Fruit fly (Drosophila melanogaster): ENCODE results near the gene Remo.

Gene Remo

dm6 chrX:13323114-13323513 lies 35.3 kb downstream of the Remo start (continued):
- TF ChIP-seq Sox102F (GFP tag; optimal IDR thresholded peaks at IDR 0.05) = peak; percentile 82
- TF ChIP-seq CG3407 (GFP tag; optimal IDR thresholded peaks at IDR 0.05) = peak; percentile 19
- TF ChIP-seq CG9727 (GFP tag; optimal IDR thresholded peaks at IDR 0.05) = peak; percentile 59
- TF ChIP-seq CG12299 (tag; optimal IDR thresholded peaks at IDR 0.05) = no peak
- TF ChIP-seq Dp (GFP tag; optimal IDR thresholded peaks at IDR 0.05) = no peak
- no peak for TF ChIP-seq CG9797 (GFP tag; optimal IDR thresholded peaks at IDR 0.05)
- TF ChIP-seq CG7372 (GFP tag; IDR thresholded peaks at IDR 0.05) = no peak
- TF ChIP-seq Sry-δ (GFP tag; optimal IDR thresholded peaks at IDR 0.05) = peak; percentile 28
- no peak for TF ChIP-seq CrebB (tag; optimal IDR thresholded peaks at IDR 0.05)
- no peak for TF ChIP-seq CG8359 (GFP tag; optimal IDR thresholded peaks at IDR 0.05; ENCODE audit: borderline replicate concordance)
- no peak for TF ChIP-seq unc-4 (GFP tag; IDR thresholded peaks at IDR 0.05; ENCODE audit: partially characterized antibody)
- no peak for TF ChIP-seq ash1 (GFP tag; optimal IDR thresholded peaks at IDR 0.05)
- TF ChIP-seq ssp (GFP tag; IDR thresholded peaks at IDR 0.05) = peak; percentile 35; the same call in 1 of the 2 replicates
- no peak for TF ChIP-seq nom (GFP tag; optimal IDR thresholded peaks at IDR 0.05)
- peak; percentile 11 for TF ChIP-seq Bdp1 (GFP tag; optimal IDR thresholded peaks at IDR 0.05)
- no peak for TF ChIP-seq Spps (tag; optimal IDR thresholded peaks at IDR 0.05)
- no peak for TF ChIP-seq gt (GFP tag; IDR thresholded peaks at IDR 0.05)
- peak; percentile 42 for TF ChIP-seq salm (tag; optimal IDR thresholded peaks at IDR 0.05)
- no peak for TF ChIP-seq Side (GFP tag; optimal IDR thresholded peaks at IDR 0.05)
- TF ChIP-seq CG17361 (GFP tag; IDR thresholded peaks at IDR 0.05) = peak; percentile 80
- TF ChIP-seq kah (GFP tag; optimal IDR thresholded peaks at IDR 0.05) = peak; percentile 9
- TF ChIP-seq Hsf (GFP tag; optimal IDR thresholded peaks at IDR 0.05) = peak; percentile 82
- peak; percentile 78 for TF ChIP-seq dmrt99B (tag; optimal IDR thresholded peaks at IDR 0.05)
- TF ChIP-seq tll (GFP tag; optimal IDR thresholded peaks at IDR 0.05) = no peak
- TF ChIP-seq CG17568 (GFP tag; optimal IDR thresholded peaks at IDR 0.05) = no peak
- peak; percentile 67 for TF ChIP-seq CG9437 (GFP tag; optimal IDR thresholded peaks at IDR 0.05)
- peak; percentile 50 for TF ChIP-seq lab (GFP tag; optimal IDR thresholded peaks at IDR 0.05)
- TF ChIP-seq CG17612 (GFP tag; IDR thresholded peaks at IDR 0.05) = no peak
- no peak for TF ChIP-seq cg (GFP tag; optimal IDR thresholded peaks at IDR 0.05)
- TF ChIP-seq CG6791 (GFP tag; IDR thresholded peaks at IDR 0.05; ENCODE audit: partially characterized antibody) = no peak
- no peak for TF ChIP-seq jing (GFP tag; optimal IDR thresholded peaks at IDR 0.05)
- no peak for TF ChIP-seq CG7928 (GFP tag; optimal IDR thresholded peaks at IDR 0.05)
- no peak for TF ChIP-seq otp (GFP tag; IDR thresholded peaks at IDR 0.05)
- 0 out of 3 replicates have a peak, but pooled peaks have one; percentile 36 for TF ChIP-seq so (GFP tag; IDR thresholded peaks at IDR 0.05)
- no peak for TF ChIP-seq gfzf (GFP tag; optimal IDR thresholded peaks at IDR 0.05)
- peak; percentile 47; the same call in 1 of the 2 replicates for TF ChIP-seq chm (GFP tag; IDR thresholded peaks at IDR 0.05)
- 0 out of 2 replicates have a peak, but pooled peaks have one; percentile 7 for TF ChIP-seq NFAT (GFP tag; IDR thresholded peaks at IDR 0.05)
- TF ChIP-seq bigmax (GFP tag; optimal IDR thresholded peaks at IDR 0.05) = no peak
- TF ChIP-seq CG18262 (tag; optimal IDR thresholded peaks at IDR 0.05) = peak; percentile 68
- peak; percentile 32 for TF ChIP-seq Antp (GFP tag; optimal IDR thresholded peaks at IDR 0.05)
- TF ChIP-seq Usf (GFP tag; optimal IDR thresholded peaks at IDR 0.05) = no peak
- no peak for TF ChIP-seq hth (optimal IDR thresholded peaks at IDR 0.05)
- TF ChIP-seq CG15011 (GFP tag; optimal IDR thresholded peaks at IDR 0.05) = no peak
- TF ChIP-seq CG12769 (tag; optimal IDR thresholded peaks at IDR 0.05) = no peak
- TF ChIP-seq CG32767 (GFP tag; IDR thresholded peaks at IDR 0.05) = peak; percentile 61; the same call in 1 of the 2 replicates
- TF ChIP-seq HHEX (GFP tag; optimal IDR thresholded peaks at IDR 0.05) = peak; percentile 25
- TF ChIP-seq CG3838 (GFP tag; optimal IDR thresholded peaks at IDR 0.05) = no peak
- no peak for TF ChIP-seq h (optimal IDR thresholded peaks at IDR 0.05)
- TF ChIP-seq odd (GFP tag; optimal IDR thresholded peaks at IDR 0.05) = peak; percentile 12
- TF ChIP-seq CG10274 (GFP tag; optimal IDR thresholded peaks at IDR 0.05) = no peak
- 0 out of 2 replicates have a peak, but pooled peaks have one; percentile 21 for TF ChIP-seq al (GFP tag; IDR thresholded peaks at IDR 0.05)
